Fruit fly (Drosophila melanogaster) whole organism, pupa: ENCODE measurements around the gene CG4572.

Experiments
- CG10348 ChIP-seq: fragments of 200-800 bp; sonication (Bioruptor generic); IDR thresholded peaks from 2 replicates; pipeline ENCODE4 v1.3.6; 2022; ENCODE audit warnings: missing biosample characterization, missing genetic modification characterization
- CG12605 ChIP-seq: fragments of 200-800 bp; sonication (Bioruptor generic); IDR thresholded peaks from 2 replicates; pipeline ENCODE4 v1.3.6; 2022; ENCODE audit warnings: missing biosample characterization, missing genetic modification characterization
- CG13204 ChIP-seq: fragments of 200-800 bp; sonication (Bioruptor generic); optimal IDR thresholded peaks from 2 replicates; lab custom pipeline; 2018; ENCODE audit warnings: missing biosample characterization, mild to moderate bottlenecking, missing genetic modification characterization, moderate library complexity
- CG14655 ChIP-seq: fragments of 200-800 bp; sonication (Bioruptor generic); optimal IDR thresholded peaks from 3 replicates; lab custom pipeline; 2017; ENCODE audit warnings: mild to moderate bottlenecking, missing biosample characterization, missing genetic modification reagents, missing genetic modification characterization
- CG15710 ChIP-seq: fragments of 200-800 bp; sonication (Bioruptor generic); optimal IDR thresholded peaks from 2 replicates; lab custom pipeline; 2018; ENCODE audit warnings: missing biosample characterization, mild to moderate bottlenecking, missing genetic modification characterization, moderate library complexity
- CG17806 ChIP-seq: fragments of 200-800 bp; sonication (Bioruptor generic); optimal IDR thresholded peaks from 2 replicates; lab custom pipeline; 2018; ENCODE audit warnings: missing biosample characterization, mild to moderate bottlenecking, missing genetic modification characterization, moderate library complexity
- CG32121 ChIP-seq: fragments of 200-800 bp; sonication (Bioruptor generic); IDR thresholded peaks from 2 replicates; pipeline ENCODE4 v1.3.6; 2022; ENCODE audit warnings: missing biosample characterization, missing genetic modification characterization
- CG34367 ChIP-seq: fragments of 200-800 bp; sonication (Bioruptor generic); optimal IDR thresholded peaks from 2 replicates; lab custom pipeline; 2018; ENCODE audit warnings: missing biosample characterization, mild to moderate bottlenecking, missing genetic modification characterization
- CG4496 ChIP-seq: fragments of 200-800 bp; sonication (Bioruptor generic); IDR thresholded peaks from 3 replicates; pipeline ENCODE4 v1.3.6; 2022; ENCODE audit warnings: missing biosample characterization, missing genetic modification characterization
- CG8159 ChIP-seq: fragments of 200-800 bp; sonication (Bioruptor generic); optimal IDR thresholded peaks from 3 replicates; lab custom pipeline; 2018; ENCODE audit warnings: missing biosample characterization, mild to moderate bottlenecking, missing genetic modification characterization, moderate library complexity
- CG8301 ChIP-seq: fragments of 200-800 bp; sonication (Bioruptor generic); optimal IDR thresholded peaks from 2 replicates; lab custom pipeline; 2018; ENCODE audit warnings: missing biosample characterization, mild to moderate bottlenecking, missing genetic modification characterization
- CG9948 ChIP-seq: fragments of 200-800 bp; sonication (Bioruptor generic); optimal IDR thresholded peaks from 2 replicates; lab custom pipeline; 2018; ENCODE audit warnings: missing biosample characterization, mild to moderate bottlenecking, missing genetic modification characterization, moderate library complexity
- D1 ChIP-seq: fragments of 200-800 bp; sonication (Bioruptor generic); optimal IDR thresholded peaks from 2 replicates; lab custom pipeline; 2018; ENCODE audit warnings: missing biosample characterization, mild to moderate bottlenecking, missing genetic modification characterization, moderate library complexity
- EcR ChIP-seq: fragments of 200-800 bp; sonication (Bioruptor generic); optimal IDR thresholded peaks from 3 replicates; lab custom pipeline; 2019; ENCODE audit warnings: missing biosample characterization, missing genetic modification characterization, mild to moderate bottlenecking, moderate library complexity, missing genetic modification reagents
- Ets98B ChIP-seq: fragments of 200-800 bp; sonication (Bioruptor generic); IDR thresholded peaks from 2 replicates; pipeline ENCODE4 v1.3.6; 2022; ENCODE audit warnings: missing biosample characterization, missing genetic modification characterization
- Pif1A ChIP-seq: fragments of 200-800 bp; sonication (Bioruptor generic); optimal IDR thresholded peaks from 3 replicates; lab custom pipeline; 2016; ENCODE audit warnings: missing biosample characterization, missing genetic modification characterization
- Pif1B ChIP-seq: fragments of 200-800 bp; sonication (Bioruptor generic); optimal IDR thresholded peaks from 3 replicates; lab custom pipeline; 2016; ENCODE audit warnings: missing biosample characterization, missing genetic modification characterization
- Snoo ChIP-seq: fragments of 200-800 bp; sonication (Bioruptor generic); optimal IDR thresholded peaks from 3 replicates; lab custom pipeline; 2017; ENCODE audit warnings: missing biosample characterization, mild to moderate bottlenecking, missing genetic modification characterization, inconsistent platforms
- fd96Ca ChIP-seq: fragments of 200-800 bp; sonication (Bioruptor generic); IDR thresholded peaks from 3 replicates; pipeline ENCODE4 v1.3.6; 2022; ENCODE audit warnings: missing biosample characterization, missing genetic modification characterization
- gl ChIP-seq: fragments of 200-800 bp; sonication (Bioruptor generic); optimal IDR thresholded peaks from 2 replicates; lab custom pipeline; 2018; ENCODE audit warnings: missing biosample characterization, mild to moderate bottlenecking, missing genetic modification characterization
- rn ChIP-seq: fragments of 200-800 bp; sonication (Bioruptor generic); IDR thresholded peaks from 2 replicates; pipeline ENCODE4 v1.3.6; 2022; ENCODE audit warnings: missing biosample characterization, missing genetic modification characterization

Gene CG4572

dm6 chr3R:19895305-19895704, 31.1 kb upstream of the CG4572 start:
- no peak for TF ChIP-seq CG8301 (tag; lab: Kevin White, UChicago)
- TF ChIP-seq Pif1B: no peak
- TF ChIP-seq CG9948 (tag; lab: Kevin White, UChicago): no peak
- TF ChIP-seq Ets98B (GFP tag; lab: Robert Waterston, UW): no peak

DNA sequence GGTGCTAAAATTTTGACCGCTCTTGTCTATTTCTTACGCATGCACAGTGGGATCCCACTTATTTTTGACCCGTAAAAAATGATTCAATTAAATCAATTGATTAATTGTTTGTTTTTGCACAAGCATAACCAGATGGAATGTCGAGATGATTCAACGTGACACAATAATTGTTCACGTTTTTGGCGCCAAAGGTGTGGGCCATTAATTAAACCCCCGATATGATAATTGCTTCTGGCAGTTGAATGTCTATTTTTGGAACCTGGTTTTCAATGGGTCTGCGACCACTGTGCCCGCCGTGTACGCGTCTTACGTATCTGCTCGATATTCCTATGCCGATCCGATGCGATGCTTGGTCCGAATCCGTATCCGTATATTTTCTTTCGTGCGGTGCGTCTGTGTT, 27.9 kb upstream of the CG4572 start:
- TF ChIP-seq CG8301 (tag; lab: Kevin White, UChicago): no peak
- TF ChIP-seq fd96Ca (GFP tag; lab: Robert Waterston, UW): peak; percentile 63
- peak; percentile 44; the same call in 1 of the 2 replicates for TF ChIP-seq Ets98B (GFP tag; lab: Robert Waterston, UW)
- peak; percentile 75 for TF ChIP-seq CG4496 (GFP tag; lab: Robert Waterston, UW)
- TF ChIP-seq Pif1A (GFP tag; lab: Kevin White, UChicago): no peak

DNA sequence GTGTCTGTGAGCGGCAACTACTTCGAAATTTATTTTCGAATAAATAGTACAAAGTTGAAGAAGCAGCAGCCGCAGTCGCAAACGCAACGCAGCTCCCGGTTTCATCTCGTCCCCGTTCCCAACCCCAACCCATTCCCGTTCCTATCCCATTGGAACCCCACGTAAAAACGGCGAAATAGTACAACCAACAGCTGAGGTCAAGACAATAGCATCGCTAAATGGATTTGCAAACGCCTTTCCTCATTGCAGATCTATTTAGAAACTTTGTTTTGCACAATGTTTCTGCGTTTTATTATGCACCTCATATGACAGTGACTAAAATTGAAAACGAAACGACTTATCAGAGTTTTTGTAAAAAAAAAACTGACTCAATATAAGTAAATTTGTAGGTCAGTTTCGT, 27.2 kb upstream of the CG4572 start:
- TF ChIP-seq CG15710 (tag; lab: Kevin White, UChicago) (no peak), fd96Ca (GFP tag; lab: Robert Waterston, UW) (0 out of 3 replicates have a peak, but pooled peaks have one; percentile 48), CG32121 (GFP tag; lab: Robert Waterston, UW) (0 out of 2 replicates have a peak, but pooled peaks have one; percentile 9)

dm6 chr3R:19890340-19890998, 26.3 kb upstream of the CG4572 start, which contains the start of gene CG4733:
Gene CG4733 (plus strand): TSS chr3R:19890689.
- TF ChIP-seq CG13204 (peak; percentile 58), CG32121 (GFP tag; lab: Robert Waterston, UW) (peak; percentile 31; the same call in 1 of the 2 replicates), CG12605 (GFP tag; lab: Robert Waterston, UW) (peak; percentile 29; the same call in 1 of the 2 replicates), CG10348 (GFP tag; lab: Robert Waterston, UW) (no peak), Snoo (tag; lab: Kevin White, UChicago) (no peak), CG9948 (tag; lab: Kevin White, UChicago) (no peak), CG14655 (GFP tag; lab: Kevin White, UChicago) (peak; percentile 14), CG4496 (GFP tag; lab: Robert Waterston, UW) (0 out of 3 replicates have a peak, but pooled peaks have one; percentile 32), CG17806 (tag; lab: Kevin White, UChicago) (no peak), CG8301 (tag; lab: Kevin White, UChicago) (no peak), CG15710 (tag; lab: Kevin White, UChicago) (no peak), CG34367 (tag; lab: Kevin White, UChicago) (no peak), Pif1A (GFP tag; lab: Kevin White, UChicago) (no peak)

DNA sequence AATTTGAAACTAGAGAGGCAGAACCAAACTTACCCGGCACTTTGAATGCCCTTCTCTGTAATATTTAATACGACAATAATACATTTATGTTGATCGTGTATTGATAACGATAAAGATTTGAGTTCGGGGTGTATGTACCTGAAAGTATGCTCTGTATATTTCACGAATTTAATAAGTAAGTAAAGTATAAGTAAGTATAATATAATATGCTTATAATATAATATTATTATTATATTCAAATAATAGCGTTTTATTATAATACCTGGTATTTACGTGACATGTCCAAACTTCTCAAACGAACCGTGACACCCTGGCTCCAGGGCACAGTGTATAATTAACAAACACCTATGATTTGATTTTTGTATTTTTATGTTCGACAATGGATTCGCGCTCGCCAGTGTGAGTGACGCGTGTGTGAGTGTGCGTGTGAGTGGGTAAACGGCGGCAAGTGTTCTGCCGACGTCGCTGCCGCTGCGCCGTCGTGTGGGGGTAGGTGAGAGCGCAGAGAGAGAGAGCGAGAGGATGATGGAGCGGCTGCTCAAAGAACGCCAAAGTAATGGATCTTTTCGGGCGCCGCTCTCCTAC, 25.5 kb upstream of the CG4572 start:
- no peak for TF ChIP-seq CG17806 (tag; lab: Kevin White, UChicago)
- no peak for TF ChIP-seq EcR (GFP tag; lab: Kevin White, UChicago)
- TF ChIP-seq gl (tag; lab: Kevin White, UChicago): no peak
- 0 out of 3 replicates have a peak, but pooled peaks have one; percentile 7 for TF ChIP-seq CG4496 (GFP tag; lab: Robert Waterston, UW)
- TF ChIP-seq rn: no peak
- TF ChIP-seq CG13204: no peak
- TF ChIP-seq CG34367 (tag; lab: Kevin White, UChicago): no peak
- TF ChIP-seq CG9948 (tag; lab: Kevin White, UChicago): no peak
- no peak for TF ChIP-seq Pif1A (GFP tag; lab: Kevin White, UChicago)
- peak; percentile 16 for TF ChIP-seq CG8159 (tag; lab: Kevin White, UChicago)
- peak; percentile 52 for TF ChIP-seq CG8301 (tag; lab: Kevin White, UChicago)
- TF ChIP-seq CG14655 (GFP tag; lab: Kevin White, UChicago): peak; percentile 65

- no peak for TF ChIP-seq CG32121 (GFP tag; lab: Robert Waterston, UW)
- TF ChIP-seq Pif1B: no peak
- TF ChIP-seq CG4496 (GFP tag; lab: Robert Waterston, UW): no peak
- TF ChIP-seq CG34367 (tag; lab: Kevin White, UChicago): no peak
- TF ChIP-seq, all 21 proteins: peak for 0
Observed at dm6 chr3R:19888156-19888784, 24.1 kb upstream of the CG4572 start, which contains the start of gene ninaE. Gene ninaE (minus strand): TSS chr3R:19888206.

dm6 chr3R:19880431-19880939, 16.3 kb upstream of the CG4572 start:
- TF ChIP-seq D1 (tag; lab: Kevin White, UChicago) (no peak), Pif1B (no peak), CG14655 (GFP tag; lab: Kevin White, UChicago) (no peak), CG8159 (tag; lab: Kevin White, UChicago) (peak; percentile 22), CG12605 (GFP tag; lab: Robert Waterston, UW) (no peak), CG15710 (tag; lab: Kevin White, UChicago) (peak; percentile 24), CG10348 (GFP tag; lab: Robert Waterston, UW) (no peak), Pif1A (GFP tag; lab: Kevin White, UChicago) (no peak), CG9948 (tag; lab: Kevin White, UChicago) (no peak), EcR (GFP tag; lab: Kevin White, UChicago) (no peak), CG4496 (GFP tag; lab: Robert Waterston, UW) (peak; percentile 41; the same call in 1 of the 3 replicates), Ets98B (GFP tag; lab: Robert Waterston, UW) (peak; percentile 35; the same call in 1 of the 2 replicates), CG8301 (tag; lab: Kevin White, UChicago) (no peak), CG13204 (no peak), CG17806 (tag; lab: Kevin White, UChicago) (peak; percentile 16), CG34367 (tag; lab: Kevin White, UChicago) (no peak), gl (tag; lab: Kevin White, UChicago) (no peak), CG32121 (GFP tag; lab: Robert Waterston, UW) (peak; percentile 60; the same call in 1 of the 2 replicates), Snoo (tag; lab: Kevin White, UChicago) (peak; percentile 33), rn (no peak), fd96Ca (GFP tag; lab: Robert Waterston, UW) (peak; percentile 51)
